Fruit fly (Drosophila melanogaster) S2 (cell line): ENCODE data around the gene ScpX.
A peak's percentile ranks its signal among the peaks of the same experiment; 100 is the strongest.

Experiments used
- CG8478 ChIP-seq: fragments of >200 bp; optimal IDR thresholded peaks from 2 replicates; lab custom pipeline; 2018
- CTCF ChIP-seq, 2 experiments: fragments of >200 bp; optimal IDR thresholded peaks; 2 replicates each; lab custom pipeline; 2018

Gene ScpX

dm6 chr2L:18805637-18806403, 25.2 kb upstream of the ScpX start:
- TF ChIP-seq CG8478 (lab: Kevin White, UChicago): no peak
- TF ChIP-seq CTCF (optimal IDR thresholded peaks at IDR 0.05; lab: Kevin White, UChicago): no peak

dm6 chr2L:18808754-18809329, 22.2 kb upstream of the ScpX start:
- TF ChIP-seq CTCF (optimal IDR thresholded peaks at IDR 0.05; lab: Kevin White, UChicago) (no peak), CG8478 (lab: Kevin White, UChicago) (no peak)

dm6 chr2L:18809486-18809885, 21.5 kb upstream of the ScpX start:
- TF ChIP-seq CTCF (optimal IDR thresholded peaks at IDR 0.05; lab: Kevin White, UChicago) (no peak), CG8478 (lab: Kevin White, UChicago) (no peak)

dm6 chr2L:18810960-18811642, 19.9 kb upstream of the ScpX start, which contains the start of the genes CG10570 and CG42502:
CG10570 (minus strand) TSS chr2L:18811252.
CG42502 (minus strand) TSS chr2L:18811252.
- TF ChIP-seq CG8478 (lab: Kevin White, UChicago) (no peak), CTCF (optimal IDR thresholded peaks at IDR 0.05; lab: Kevin White, UChicago) (no peak)

- no peak for TF ChIP-seq CTCF (optimal IDR thresholded peaks at IDR 0.05; lab: Kevin White, UChicago)
- no peak for TF ChIP-seq CG8478 (lab: Kevin White, UChicago)
Measured at dm6 chr2L:18812348-18812747, 18.7 kb upstream of the ScpX start, which contains the start of the genes CG17325 and CG42305. CG17325 (plus strand) TSS chr2L:18812648. CG42305 (plus strand) TSS chr2L:18812648.

dm6 chr2L:18812755-18813154, 18.3 kb upstream of the ScpX start:
- TF ChIP-seq CG8478 (lab: Kevin White, UChicago) (no peak), CTCF (optimal IDR thresholded peaks at IDR 0.05; lab: Kevin White, UChicago) (no peak)

- TF ChIP-seq CG8478 (lab: Kevin White, UChicago) (no peak), CTCF (optimal IDR thresholded peaks at IDR 0.05; lab: Kevin White, UChicago) (no peak)
Measured at dm6 chr2L:18815194-18815593, 15.8 kb upstream of the ScpX start.

- peak; percentile 1 to 13 for TF ChIP-seq CTCF (optimal IDR thresholded peaks at IDR 0.05; lab: Kevin White, UChicago)
- TF ChIP-seq CG8478 (lab: Kevin White, UChicago): no peak
Measured at dm6 chr2L:18818397-18818796, 12.6 kb upstream of the ScpX start.

dm6 chr2L:18819044-18819443, 12.0 kb upstream of the ScpX start, which contains the start of gene Ugt36F1:
Ugt36F1 (plus strand) TSS chr2L:18819344.
- no peak for TF ChIP-seq CTCF (optimal IDR thresholded peaks at IDR 0.05; lab: Kevin White, UChicago)
- no peak for TF ChIP-seq CG8478 (lab: Kevin White, UChicago)

- TF ChIP-seq CTCF (optimal IDR thresholded peaks at IDR 0.05; lab: Kevin White, UChicago) (no peak), CG8478 (lab: Kevin White, UChicago) (no peak)
Measured at dm6 chr2L:18822805-18823204, 8.2 kb upstream of the ScpX start.

- TF ChIP-seq CTCF (optimal IDR thresholded peaks at IDR 0.05; lab: Kevin White, UChicago) (no peak), CG8478 (lab: Kevin White, UChicago) (no peak)
Measured at dm6 chr2L:18823243-18823803, 7.7 kb upstream of the ScpX start, which contains the start of gene Ugt36D1. Ugt36D1 (plus strand) TSS chr2L:18823548.

- TF ChIP-seq CTCF (optimal IDR thresholded peaks at IDR 0.05; lab: Kevin White, UChicago): no peak
- TF ChIP-seq CG8478 (lab: Kevin White, UChicago): no peak
Measured at dm6 chr2L:18826496-18827008, 4.5 kb upstream of the ScpX start, which contains the start of gene Ugt36E1. Ugt36E1 (plus strand) TSS chr2L:18826770.

- no peak for TF ChIP-seq CTCF (optimal IDR thresholded peaks at IDR 0.05; lab: Kevin White, UChicago)
- no peak for TF ChIP-seq CG8478 (lab: Kevin White, UChicago)
Measured at dm6 chr2L:18834525-18834924, 3.5 kb downstream of the ScpX start.
